Worm (Caenorhabditis elegans) whole organism, L1 larva: ENCODE results near the gene bath-24.

ENCODE experiments used
- ceh-88 ChIP-seq: fragments of 200-800 bp; sonication (Bioruptor generic); IDR thresholded peaks from 2 replicates; pipeline ENCODE4 v1.3.6; 2022; ENCODE audit warnings: missing genetic modification characterization, missing compliant biosample characterization
- elt-2 ChIP-seq: sonication (generic microtip); optimal IDR thresholded peaks from 2 replicates; lab custom pipeline; 2016; ENCODE audit warnings: missing genetic modification characterization, mild to moderate bottlenecking, inconsistent platforms, missing compliant biosample characterization, missing genetic modification reagents
- elt-3 ChIP-seq, 6 experiments: fragments of 150-350 bp in 1 of 6; sonication (generic microtip); optimal IDR thresholded peaks; 2 replicates each; lab custom pipeline; 2017 to 2018; ENCODE audit warnings: missing biosample characterization in 6 of 6, missing genetic modification characterization in 6 of 6, inconsistent platforms in 1 of 6
- fos-1 ChIP-seq: fragments of 150-350 bp; optimal IDR thresholded peaks from 2 replicates; lab custom pipeline; 2014; ENCODE audit warnings: missing biosample characterization, missing genetic modification characterization
- jun-1 ChIP-seq: fragments of 150-350 bp; optimal IDR thresholded peaks from 2 replicates; lab custom pipeline; 2014; ENCODE audit warnings: missing biosample characterization, missing genetic modification reagents, missing genetic modification characterization
- lin-15B ChIP-seq: fragments of 150-350 bp; sonication (generic microtip); optimal IDR thresholded peaks from 3 replicates; lab custom pipeline; 2014; ENCODE audit warnings: missing biosample characterization, missing genetic modification characterization
- lir-3 ChIP-seq: sonication (generic microtip); optimal IDR thresholded peaks from 2 replicates; lab custom pipeline; 2016; ENCODE audit warnings: mild to moderate bottlenecking, missing genetic modification characterization, moderate library complexity, missing compliant biosample characterization; ENCODE audit not compliant: poor library complexity
- mdl-1 ChIP-seq, 2 experiments: fragments of 150-350 bp; optimal IDR thresholded peaks; 2 replicates each; lab custom pipeline; 2014 to 2017; ENCODE audit warnings: missing biosample characterization in 2 of 2, missing genetic modification characterization in 2 of 2, inconsistent platforms in 1 of 2
- snu-23 ChIP-seq: sonication (generic microtip); optimal IDR thresholded peaks from 2 replicates; lab custom pipeline; 2016; ENCODE audit warnings: missing genetic modification characterization, missing compliant biosample characterization
- ztf-11 ChIP-seq, 2 experiments: sonication (generic microtip); optimal IDR thresholded peaks; 2 replicates each; lab custom pipeline; 2016 to 2017; ENCODE audit warnings: missing genetic modification characterization in 2 of 2, missing biosample characterization in 1 of 2, missing compliant biosample characterization in 1 of 2
- ztf-4 ChIP-seq: fragments of 150-350 bp; optimal IDR thresholded peaks from 2 replicates; lab custom pipeline; 2014; ENCODE audit warnings: missing biosample characterization, missing genetic modification characterization

ce11 chrII:2090605-2091004, 45.2 kb upstream of the bath-24 start, which contains the start of gene trpl-5:
- TF ChIP-seq mdl-1 (tag; optimal IDR thresholded peaks at IDR 0.05; lab: Kevin White, UChicago) (no peak), jun-1 (peak; percentile 59), elt-2 (tag; lab: Kevin White, UChicago) (peak; percentile 94), ztf-4 (no peak), lin-15B (tag; lab: Kevin White, UChicago) (no peak), lir-3 (tag; lab: Kevin White, UChicago) (no peak), ztf-11 (tag; optimal IDR thresholded peaks at IDR 0.05; lab: Kevin White, UChicago) (no peak), elt-3 (tag; optimal IDR thresholded peaks at IDR 0.05; lab: Kevin White, UChicago) (no peak), ceh-88 (GFP tag; lab: Robert Waterston, UW) (no peak), snu-23 (GFP tag; lab: Kevin White, UChicago) (no peak), fos-1 (tag; lab: Kevin White, UChicago) (no peak)
